Fruit fly (Drosophila melanogaster) whole organism, prepupa: Measurements from ENCODE around the gene CG12538.

Experiments used
- Blimp-1 ChIP-seq: fragments of 200-800 bp; sonication (Bioruptor generic); optimal IDR thresholded peaks from 3 replicates; lab custom pipeline; 2017; ENCODE audit warnings: missing biosample characterization, missing genetic modification characterization, mild to moderate bottlenecking, moderate library complexity, missing genetic modification reagents
- CG10631 ChIP-seq: fragments of 200-800 bp; sonication (Bioruptor generic); optimal IDR thresholded peaks from 2 replicates; lab custom pipeline; 2016; ENCODE audit warnings: missing biosample characterization, missing genetic modification characterization
- CG11294 ChIP-seq: fragments of 200-800 bp; sonication (Bioruptor generic); IDR thresholded peaks from 2 replicates; pipeline ENCODE4 v1.3.6; 2022; ENCODE audit warnings: missing biosample characterization, missing genetic modification characterization
- CG11762 ChIP-seq: fragments of 200-800 bp; sonication (Bioruptor generic); optimal IDR thresholded peaks from 3 replicates; lab custom pipeline; 2016; ENCODE audit warnings: missing biosample characterization, missing genetic modification characterization; ENCODE audit not compliant: insufficient read depth
- CG11902 ChIP-seq: fragments of 200-800 bp; sonication (Bioruptor generic); optimal IDR thresholded peaks from 3 replicates; lab custom pipeline; 2016; ENCODE audit warnings: missing biosample characterization, missing genetic modification characterization
- CG15336 ChIP-seq: fragments of 200-800 bp; sonication (Bioruptor generic); IDR thresholded peaks from 2 replicates; pipeline ENCODE4 v1.3.6; 2022; ENCODE audit warnings: missing biosample characterization, missing genetic modification characterization
- CG1621 ChIP-seq: fragments of 200-800 bp; sonication (Bioruptor generic); optimal IDR thresholded peaks from 3 replicates; lab custom pipeline; 2018; ENCODE audit warnings: missing biosample characterization, mild to moderate bottlenecking, missing genetic modification characterization
- CG16779 ChIP-seq: fragments of 200-800 bp; sonication (Bioruptor generic); optimal IDR thresholded peaks from 3 replicates; lab custom pipeline; 2017; ENCODE audit warnings: missing biosample characterization, mild to moderate bottlenecking, missing genetic modification characterization
- CG3032 ChIP-seq: fragments of 200-800 bp; optimal IDR thresholded peaks from 2 replicates; lab custom pipeline; 2019; ENCODE audit warnings: missing biosample characterization, mild to moderate bottlenecking, missing genetic modification characterization, moderate library complexity
- CG3919 ChIP-seq: fragments of 200-800 bp; sonication (Bioruptor generic); optimal IDR thresholded peaks from 3 replicates; lab custom pipeline; 2016; ENCODE audit warnings: missing biosample characterization, missing genetic modification characterization
- CG6163 ChIP-seq: fragments of 200-800 bp; sonication (Bioruptor generic); IDR thresholded peaks from 3 replicates; pipeline ENCODE4 v1.3.6; 2022; ENCODE audit warnings: missing biosample characterization, missing genetic modification characterization
- CG6276 ChIP-seq: fragments of 200-800 bp; sonication (Bioruptor generic); optimal IDR thresholded peaks from 2 replicates; lab custom pipeline; 2017; ENCODE audit warnings: missing biosample characterization, mild to moderate bottlenecking, missing genetic modification characterization
- CG6792 ChIP-seq: fragments of 200-800 bp; sonication (Bioruptor generic); optimal IDR thresholded peaks from 3 replicates; lab custom pipeline; 2016; ENCODE audit warnings: missing biosample characterization, missing genetic modification characterization
- CG6808 ChIP-seq: fragments of 200-800 bp; sonication (Bioruptor generic); optimal IDR thresholded peaks from 3 replicates; lab custom pipeline; 2017; ENCODE audit warnings: missing biosample characterization, missing genetic modification characterization, mild to moderate bottlenecking, moderate library complexity, missing genetic modification reagents
- CG8119 ChIP-seq: fragments of 200-800 bp; sonication (Bioruptor generic); IDR thresholded peaks from 3 replicates; pipeline ENCODE4 v1.3.6; 2022; ENCODE audit warnings: missing biosample characterization, missing genetic modification characterization
- CG8319 ChIP-seq: fragments of 200-800 bp; sonication (Bioruptor generic); optimal IDR thresholded peaks from 3 replicates; lab custom pipeline; 2016; ENCODE audit warnings: missing biosample characterization, missing genetic modification characterization
- CG8632 ChIP-seq: fragments of 200-800 bp; sonication (Bioruptor generic); optimal IDR thresholded peaks from 3 replicates; lab custom pipeline; 2016; ENCODE audit warnings: missing biosample characterization, missing genetic modification characterization
- CG9139 ChIP-seq: fragments of 200-800 bp; sonication (Bioruptor generic); optimal IDR thresholded peaks from 3 replicates; lab custom pipeline; 2017; ENCODE audit warnings: missing biosample characterization, mild to moderate bottlenecking, missing genetic modification characterization
- Eip75B ChIP-seq: fragments of 200-800 bp; sonication (Bioruptor generic); optimal IDR thresholded peaks from 3 replicates; lab custom pipeline; 2016; ENCODE audit warnings: missing biosample characterization, missing genetic modification characterization
- Eip78C ChIP-seq: fragments of 200-800 bp; sonication (Bioruptor generic); peaks from one replicate; lab custom pipeline; 2016; ENCODE audit warnings: missing biosample characterization, missing genetic modification characterization
- Eip93F ChIP-seq: fragments of 200-800 bp; sonication (Bioruptor generic); optimal IDR thresholded peaks from 2 replicates; lab custom pipeline; 2016; ENCODE audit warnings: missing biosample characterization, mild to moderate bottlenecking, missing genetic modification characterization
- Ets21C ChIP-seq: fragments of 200-800 bp; sonication (Bioruptor generic); optimal IDR thresholded peaks from 3 replicates; lab custom pipeline; 2016; ENCODE audit warnings: missing biosample characterization, missing genetic modification characterization
- Ets96B ChIP-seq: fragments of 200-800 bp; optimal IDR thresholded peaks from 2 replicates; lab custom pipeline; 2019; ENCODE audit warnings: missing biosample characterization, mild to moderate bottlenecking, missing genetic modification characterization, moderate library complexity
- Gug ChIP-seq: fragments of 200-800 bp; sonication (Bioruptor generic); IDR thresholded peaks from 2 replicates; pipeline ENCODE4 v1.3.6; 2022; ENCODE audit warnings: missing biosample characterization, missing genetic modification characterization
- Hr38 ChIP-seq: sonication (Bioruptor generic); optimal IDR thresholded peaks from 2 replicates; lab custom pipeline; 2016; ENCODE audit warnings: missing biosample characterization, missing genetic modification characterization
- Hr4 ChIP-seq: fragments of 200-800 bp; sonication (Bioruptor generic); optimal IDR thresholded peaks from 3 replicates; lab custom pipeline; 2016; ENCODE audit warnings: missing biosample characterization, missing genetic modification characterization
- Lpt ChIP-seq: fragments of 200-800 bp; sonication (Bioruptor generic); optimal IDR thresholded peaks from 3 replicates; lab custom pipeline; 2016; ENCODE audit warnings: missing biosample characterization, missing genetic modification characterization
- Met ChIP-seq: fragments of 200-800 bp; sonication (Bioruptor generic); optimal IDR thresholded peaks from 3 replicates; lab custom pipeline; 2016; ENCODE audit warnings: missing biosample characterization, missing genetic modification characterization
- OdsH ChIP-seq: fragments of 200-800 bp; sonication (Bioruptor generic); optimal IDR thresholded peaks from 3 replicates; lab custom pipeline; 2016; ENCODE audit warnings: missing biosample characterization, missing genetic modification characterization
- Smox ChIP-seq: fragments of 200-800 bp; sonication (Bioruptor generic); optimal IDR thresholded peaks from 3 replicates; lab custom pipeline; 2016; ENCODE audit warnings: missing biosample characterization, missing genetic modification characterization
- Sox102F ChIP-seq: fragments of 200-800 bp; sonication (Bioruptor generic); optimal IDR thresholded peaks from 2 replicates; lab custom pipeline; 2016; ENCODE audit warnings: missing biosample characterization, mild to moderate bottlenecking, missing genetic modification characterization
- Sox14 ChIP-seq: fragments of 200-800 bp; sonication (Bioruptor generic); optimal IDR thresholded peaks from 3 replicates; lab custom pipeline; 2016; ENCODE audit warnings: missing biosample characterization, missing genetic modification characterization
- Sox15 ChIP-seq: fragments of 200-800 bp; sonication (Bioruptor generic); optimal IDR thresholded peaks from 3 replicates; lab custom pipeline; 2016; ENCODE audit warnings: missing biosample characterization, missing genetic modification characterization
- achi ChIP-seq: fragments of 200-800 bp; sonication (Bioruptor generic); optimal IDR thresholded peaks from 3 replicates; lab custom pipeline; 2016; ENCODE audit warnings: missing biosample characterization, missing genetic modification characterization
- acj6 ChIP-seq: fragments of 200-800 bp; sonication (Bioruptor generic); optimal IDR thresholded peaks from 3 replicates; lab custom pipeline; 2016; ENCODE audit warnings: missing biosample characterization, missing genetic modification characterization
- cyc ChIP-seq: fragments of 200-800 bp; sonication (Bioruptor generic); optimal IDR thresholded peaks from 3 replicates; lab custom pipeline; 2016; ENCODE audit warnings: missing biosample characterization, missing genetic modification characterization
- dac ChIP-seq: fragments of 200-800 bp; sonication (Bioruptor generic); optimal IDR thresholded peaks from 2 replicates; lab custom pipeline; 2017; ENCODE audit warnings: missing biosample characterization, mild to moderate bottlenecking, missing genetic modification characterization
- dsx ChIP-seq: fragments of 200-800 bp; optimal IDR thresholded peaks from 3 replicates; lab custom pipeline; 2019; ENCODE audit warnings: missing biosample characterization, mild to moderate bottlenecking, missing genetic modification characterization, moderate library complexity; ENCODE audit not compliant: poor library complexity, severe bottlenecking
- esn ChIP-seq: fragments of 200-800 bp; sonication (Bioruptor generic); optimal IDR thresholded peaks from 2 replicates; lab custom pipeline; 2016; ENCODE audit warnings: missing biosample characterization, mild to moderate bottlenecking, missing genetic modification characterization, moderate library complexity
- fd59A ChIP-seq: fragments of 200-800 bp; sonication (Bioruptor generic); optimal IDR thresholded peaks from 2 replicates; lab custom pipeline; 2017; ENCODE audit warnings: missing biosample characterization, mild to moderate bottlenecking, missing genetic modification characterization, missing genetic modification reagents
- fd85E ChIP-seq: fragments of 200-800 bp; sonication (Bioruptor generic); optimal IDR thresholded peaks from 3 replicates; lab custom pipeline; 2016; ENCODE audit warnings: missing biosample characterization, missing genetic modification characterization
- fkh ChIP-seq: fragments of 200-800 bp; sonication (Bioruptor generic); optimal IDR thresholded peaks from 3 replicates; lab custom pipeline; 2017; ENCODE audit warnings: missing biosample characterization, mild to moderate bottlenecking, missing genetic modification characterization, moderate library complexity
- lz ChIP-seq: fragments of 200-800 bp; sonication (Bioruptor generic); optimal IDR thresholded peaks from 3 replicates; lab custom pipeline; 2016; ENCODE audit warnings: missing biosample characterization, missing genetic modification characterization
- net ChIP-seq: fragments of 200-800 bp; sonication (Bioruptor generic); optimal IDR thresholded peaks from 3 replicates; lab custom pipeline; 2016; ENCODE audit warnings: missing biosample characterization, missing genetic modification characterization
- pdm3 ChIP-seq: fragments of 200-800 bp; sonication (Bioruptor generic); optimal IDR thresholded peaks from 3 replicates; lab custom pipeline; 2016; ENCODE audit warnings: missing biosample characterization, missing genetic modification characterization
- salr ChIP-seq, 2 experiments: fragments of 200-800 bp; sonication (Bioruptor generic); optimal IDR thresholded peaks; 3 replicates each; lab custom pipeline; 2016 to 2018; ENCODE audit warnings: missing biosample characterization in 2 of 2, missing genetic modification characterization in 2 of 2, mild to moderate bottlenecking in 1 of 2
- spab ChIP-seq: fragments of 200-800 bp; sonication (Bioruptor generic); optimal IDR thresholded peaks from 2 replicates; lab custom pipeline; 2017; ENCODE audit warnings: missing biosample characterization, mild to moderate bottlenecking, missing genetic modification characterization, missing genetic modification reagents
- svp ChIP-seq: fragments of 200-800 bp; sonication (Bioruptor generic); peaks from one replicate; lab custom pipeline; 2016; ENCODE audit warnings: missing biosample characterization, missing genetic modification characterization
- topi ChIP-seq: fragments of 200-800 bp; sonication (Bioruptor generic); optimal IDR thresholded peaks from 3 replicates; lab custom pipeline; 2016; ENCODE audit warnings: missing biosample characterization, missing genetic modification characterization
- vri ChIP-seq: fragments of 200-800 bp; sonication (Bioruptor generic); optimal IDR thresholded peaks from 3 replicates; lab custom pipeline; 2016; ENCODE audit warnings: missing biosample characterization, mild to moderate bottlenecking, missing genetic modification characterization

Gene CG12538

DNA sequence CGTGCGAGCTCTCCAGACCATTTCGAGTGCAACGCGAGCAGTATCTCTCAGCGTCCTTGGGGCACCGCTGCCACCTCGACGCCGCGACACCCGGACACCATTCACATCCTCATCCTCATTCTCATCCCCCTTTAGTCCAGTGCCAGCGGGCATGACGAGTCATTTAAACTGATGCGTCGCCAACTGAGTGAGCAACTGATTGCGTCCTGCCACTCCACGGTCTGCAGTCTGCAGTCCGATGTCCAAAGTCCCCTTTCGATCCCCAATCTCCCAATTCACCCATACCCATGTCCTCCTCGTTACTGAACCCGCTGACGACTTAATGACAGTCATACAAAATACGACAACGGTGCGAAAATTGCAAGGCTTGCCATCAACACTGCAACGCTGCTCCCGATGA is 2.7 kb upstream of the CG12538 start (continued):
- TF ChIP-seq Smox (GFP tag; lab: Kevin White, UChicago) (no peak), Lpt (no peak), CG11294 (GFP tag; lab: Robert Waterston, UW) (no peak), CG8119 (GFP tag; lab: Robert Waterston, UW) (no peak), Hr38 (GFP tag; lab: Kevin White, UChicago) (no peak), pdm3 (GFP tag; lab: Kevin White, UChicago) (peak; percentile 6), OdsH (GFP tag; lab: Kevin White, UChicago) (no peak), CG8632 (GFP tag; lab: Kevin White, UChicago) (no peak), esn (GFP tag; lab: Kevin White, UChicago) (no peak), fd85E (GFP tag; lab: Kevin White, UChicago) (no peak), CG6792 (GFP tag; lab: Kevin White, UChicago) (peak; percentile 44), Hr4 (no peak), Gug (GFP tag; lab: Robert Waterston, UW) (no peak), svp (GFP tag; lab: Kevin White, UChicago) (peak; percentile 73), CG6808 (GFP tag; lab: Kevin White, UChicago) (peak; percentile 21), spab (GFP tag; lab: Kevin White, UChicago) (peak; percentile 16), acj6 (GFP tag; lab: Kevin White, UChicago) (peak; percentile 8)

DNA sequence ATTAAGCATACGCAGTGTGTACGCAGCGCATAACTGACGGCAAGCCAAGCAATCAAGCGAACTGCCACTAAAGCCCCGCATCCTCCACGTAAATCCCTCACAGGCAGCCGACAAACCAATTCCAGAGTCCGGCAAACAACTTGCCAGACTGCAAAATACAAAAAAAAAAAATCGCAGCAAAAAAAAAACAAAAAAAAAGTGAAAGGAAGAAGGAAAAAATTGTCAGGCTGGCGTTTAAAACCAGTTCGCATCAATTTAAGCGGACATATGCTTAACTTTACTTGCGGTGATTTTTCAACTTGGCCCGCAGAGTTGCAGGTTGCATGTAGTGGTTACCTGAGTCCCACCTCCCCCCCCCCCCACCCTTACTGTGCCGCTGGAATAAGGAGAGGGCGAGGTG is 1.3 kb upstream of the CG12538 start:
- TF ChIP-seq Eip75B (GFP tag; lab: Kevin White, UChicago) (no peak), CG16779 (peak; percentile 78), Ets21C (GFP tag; lab: Kevin White, UChicago) (no peak), Hr4 (no peak), svp (GFP tag; lab: Kevin White, UChicago) (peak; percentile 61), CG11294 (GFP tag; lab: Robert Waterston, UW) (no peak), lz (GFP tag; lab: Kevin White, UChicago) (no peak), CG15336 (GFP tag; lab: Robert Waterston, UW) (peak; percentile 67; the same call in 1 of the 2 replicates), dac (GFP tag; lab: Kevin White, UChicago) (no peak), CG6808 (GFP tag; lab: Kevin White, UChicago) (peak; percentile 59), achi (GFP tag; lab: Kevin White, UChicago) (peak; percentile 36), CG6276 (GFP tag; lab: Kevin White, UChicago) (peak; percentile 75), topi (GFP tag; lab: Kevin White, UChicago) (no peak), Sox14 (no peak), CG3032 (tag; lab: Kevin White, UChicago) (peak; percentile 1), fd59A (GFP tag; lab: Kevin White, UChicago) (peak; percentile 15), salr (GFP tag; optimal IDR thresholded peaks at IDR 0.05; lab: Kevin White, UChicago) (peak in 1 of 2 experiments; percentile 23), vri (peak; percentile 28), net (peak; percentile 48), CG3919 (GFP tag; lab: Kevin White, UChicago) (peak; percentile 44), Blimp-1 (GFP tag; lab: Kevin White, UChicago) (no peak), CG6163 (GFP tag; lab: Robert Waterston, UW) (peak; percentile 86), CG8319 (GFP tag; lab: Kevin White, UChicago) (no peak), CG9139 (GFP tag; lab: Kevin White, UChicago) (peak; percentile 74), cyc (GFP tag; lab: Kevin White, UChicago) (no peak), CG11762 (GFP tag; lab: Kevin White, UChicago) (peak; percentile 24), Met (GFP tag; lab: Kevin White, UChicago) (no peak), CG6792 (GFP tag; lab: Kevin White, UChicago) (no peak), Sox102F (GFP tag; lab: Kevin White, UChicago) (peak; percentile 32), dsx (peak; percentile 3), Ets96B (tag; lab: Kevin White, UChicago) (peak; percentile 19), Eip78C (peak; percentile 80), CG11902 (GFP tag; lab: Kevin White, UChicago) (no peak), CG1621 (peak; percentile 66), CG10631 (GFP tag; lab: Kevin White, UChicago) (no peak), Eip93F (no peak), CG8632 (GFP tag; lab: Kevin White, UChicago) (peak; percentile 38), fkh (GFP tag; lab: Kevin White, UChicago) (no peak), Gug (GFP tag; lab: Robert Waterston, UW) (no peak), Sox15 (GFP tag; lab: Kevin White, UChicago) (no peak)
